Worm (Caenorhabditis elegans): Measurements from ENCODE around the gene prp-8.

DNA sequence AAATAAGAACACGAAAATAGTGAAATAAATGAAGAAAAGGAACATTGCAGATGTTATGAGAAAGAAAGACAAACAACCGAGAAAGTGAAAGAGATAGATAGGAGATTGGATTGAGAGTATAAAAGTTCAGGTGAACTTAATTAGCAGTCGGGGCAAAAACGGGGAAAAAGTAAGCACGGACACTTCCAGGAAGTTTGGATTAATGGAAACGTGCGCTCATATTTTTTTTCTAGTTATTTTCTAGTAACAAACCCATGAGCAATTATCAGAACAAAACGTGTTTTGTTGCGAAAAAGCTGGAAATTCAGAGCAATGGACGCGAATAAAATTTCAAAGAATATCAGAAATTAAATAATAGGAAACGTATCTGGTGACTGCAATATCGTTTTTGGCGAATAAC, 42.2 kb upstream of the prp-8 start:
- TF ChIP-seq klf-2 (GFP tag; conservative IDR thresholded peaks at IDR 0.05), result no peak
- TF ChIP-seq ztf-29 (GFP tag; IDR thresholded peaks at IDR 0.05), result no peak
- TF ChIP-seq ref-1 (GFP tag; conservative IDR thresholded peaks at IDR 0.05), result no peak
- no peak for TF ChIP-seq ztf-23 (GFP tag; IDR thresholded peaks at IDR 0.05)
- no peak for TF ChIP-seq flt-1 (GFP tag; IDR thresholded peaks at IDR 0.05)
- TF ChIP-seq T22C8.4 (GFP tag; IDR thresholded peaks at IDR 0.05), result no peak
- TF ChIP-seq tab-1 (GFP tag; IDR thresholded peaks at IDR 0.05), result no peak
- no peak for TF ChIP-seq med-1 (GFP tag; optimal IDR thresholded peaks at IDR 0.05; ENCODE audit: insufficient read depth)
- TF ChIP-seq cog-1 (tag; optimal IDR thresholded peaks at IDR 0.05), result no peak
